Worm (Caenorhabditis elegans) whole organism, L1 larva: ENCODE data around the gene Y50E8A.1.

Source experiments
- ceh-82 ChIP-seq, 3 experiments: fragments of 150-350 bp in 1 of 3; sonication (generic microtip) in 2 of 3; optimal IDR thresholded peaks; 2 replicates each; lab custom pipeline; 2014 to 2017; ENCODE audit warnings: missing biosample characterization in 3 of 3, missing genetic modification characterization in 3 of 3
- ceh-90 ChIP-seq: sonication (generic microtip); optimal IDR thresholded peaks from 2 replicates; lab custom pipeline; 2016; ENCODE audit warnings: missing genetic modification characterization, missing compliant biosample characterization
- egl-27 ChIP-seq, 2 experiments: fragments of 150-350 bp in 1 of 2; sonication (generic microtip); optimal IDR thresholded peaks; 3 replicates each; lab custom pipeline; 2017 to 2018; ENCODE audit warnings: missing biosample characterization in 2 of 2, missing genetic modification characterization in 2 of 2, missing genetic modification reagents in 2 of 2
- jun-1 ChIP-seq: fragments of 150-350 bp; optimal IDR thresholded peaks from 2 replicates; lab custom pipeline; 2014; ENCODE audit warnings: missing biosample characterization, missing genetic modification reagents, missing genetic modification characterization
- lin-13 ChIP-seq: fragments of 150-350 bp; optimal IDR thresholded peaks from 2 replicates; lab custom pipeline; 2014; ENCODE audit warnings: missing biosample characterization, missing genetic modification reagents, missing genetic modification characterization
- unc-86 ChIP-seq: sonication (generic microtip); optimal IDR thresholded peaks from 2 replicates; lab custom pipeline; 2016; ENCODE audit warnings: missing genetic modification characterization, missing compliant biosample characterization
- zag-1 ChIP-seq: fragments of 150-350 bp; optimal IDR thresholded peaks from 2 replicates; lab custom pipeline; 2014; ENCODE audit warnings: missing biosample characterization, missing genetic modification characterization
- ztf-4 ChIP-seq: fragments of 150-350 bp; optimal IDR thresholded peaks from 2 replicates; lab custom pipeline; 2014; ENCODE audit warnings: missing biosample characterization, missing genetic modification characterization

- peak; percentile 28 for TF ChIP-seq unc-86 (tag; lab: Kevin White, UChicago)
- peak; percentile 25 for TF ChIP-seq lin-13 (GFP tag; lab: Kevin White, UChicago)
- TF ChIP-seq egl-27 (tag; optimal IDR thresholded peaks at IDR 0.05; lab: Kevin White, UChicago), result no peak
- no peak for TF ChIP-seq jun-1 (tag; lab: Kevin White, UChicago)
- TF ChIP-seq ceh-90, result no peak
- TF ChIP-seq ceh-82 (tag; optimal IDR thresholded peaks at IDR 0.05; lab: Kevin White, UChicago), result no peak
- TF ChIP-seq zag-1 (tag; lab: Kevin White, UChicago), result no peak
- peak; percentile 49 for TF ChIP-seq ztf-4
Measured at ce11 chrV:14688097-14688912, 38.4 kb upstream of the Y50E8A.1 start, which contains the start of gene C47E8.11.
